Worm (Caenorhabditis elegans) whole organism, midembryonic: Measurements from ENCODE around the gene Y69A2AR.22.

Experiments
- flt-1 ChIP-seq: fragments of 200-800 bp; sonication (Bioruptor generic); IDR thresholded peaks from 2 replicates; pipeline ENCODE4 v1.3.6; 2022; ENCODE audit warnings: missing genetic modification characterization, missing compliant biosample characterization
- tab-1 ChIP-seq: fragments of 200-800 bp; sonication (Bioruptor generic); IDR thresholded peaks from 2 replicates; pipeline ENCODE4 v1.3.6; 2022; ENCODE audit warnings: missing genetic modification characterization, missing compliant biosample characterization

DNA sequence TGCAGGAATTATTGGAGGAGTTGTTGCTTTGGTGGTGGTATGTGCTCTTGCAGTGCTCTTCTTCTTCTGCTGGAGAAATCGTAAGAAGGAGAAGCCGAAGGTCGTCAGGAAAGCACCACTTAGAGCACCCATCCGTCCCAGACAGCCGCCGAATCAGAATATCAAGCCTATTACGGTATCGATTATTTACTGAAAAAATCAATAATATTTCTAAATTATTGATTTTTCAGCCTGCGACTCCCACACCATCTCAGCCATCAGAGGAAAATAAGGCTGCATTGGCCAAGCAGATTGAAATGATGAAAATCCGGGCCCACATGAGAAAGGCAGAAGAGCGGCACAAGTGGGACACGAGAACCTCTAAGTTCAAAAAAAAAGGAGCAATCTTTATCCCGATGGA, 48.5 kb upstream of the Y69A2AR.22 start:
- no peak for TF ChIP-seq flt-1 (GFP tag; lab: Robert Waterston, UW)
- no peak for TF ChIP-seq tab-1 (GFP tag; lab: Robert Waterston, UW)
